Fruit fly (Drosophila melanogaster): ENCODE data around the gene NimB2.

DNA sequence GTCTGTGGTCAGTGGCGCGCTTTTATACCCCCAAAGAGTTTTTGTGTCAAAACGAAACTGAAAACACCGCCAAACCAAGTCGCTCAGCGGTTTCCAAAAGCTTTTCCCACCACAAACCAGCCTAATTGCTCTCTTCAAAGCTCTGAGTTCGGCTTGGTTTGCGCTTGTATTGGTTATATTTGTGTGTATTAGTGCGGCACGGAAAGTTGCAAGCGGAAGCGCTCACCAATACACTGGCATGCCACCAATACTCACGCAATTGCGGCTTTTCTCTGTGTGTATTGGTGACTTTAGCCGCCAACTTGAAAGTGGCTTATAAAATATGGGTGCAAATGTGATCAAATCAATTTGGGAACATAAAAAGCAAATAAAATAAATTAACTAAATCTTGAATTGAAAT, 19.3 kb downstream of the NimB2 start, which contains the start of gene Vajk3:
- TF ChIP-seq Hr78 (GFP tag; optimal IDR thresholded peaks at IDR 0.05) (no peak), brk (GFP tag; optimal IDR thresholded peaks at IDR 0.05) (no peak), psq (GFP tag; optimal IDR thresholded peaks at IDR 0.05) (no peak), h (GFP tag; optimal IDR thresholded peaks at IDR 0.05) (no peak), br (GFP tag; optimal IDR thresholded peaks at IDR 0.05) (no peak), Abd-B (GFP tag; optimal IDR thresholded peaks at IDR 0.05) (no peak), tai (GFP tag; optimal IDR thresholded peaks at IDR 0.05) (no peak), Dfd (GFP tag; optimal IDR thresholded peaks at IDR 0.05) (no peak), ey (GFP tag; optimal IDR thresholded peaks at IDR 0.05) (no peak), pan (optimal IDR thresholded peaks at IDR 0.05) (no peak)

Data from whole organism, wandering third instar larva.